Fruit fly (Drosophila melanogaster) whole organism, adult: ENCODE measurements around the gene Kua.
A peak's percentile ranks its signal among the peaks of the same experiment; 100 is the strongest.

ENCODE experiments used
- CG11617 ChIP-seq: fragments of 200-800 bp; sonication (Bioruptor generic); optimal IDR thresholded peaks from 2 replicates; lab custom pipeline; 2017; ENCODE audit warnings: mild to moderate bottlenecking, missing biosample characterization, missing genetic modification reagents, missing genetic modification characterization
- CG12768 ChIP-seq: fragments of 200-800 bp; sonication (Bioruptor generic); optimal IDR thresholded peaks from 2 replicates; lab custom pipeline; 2017; ENCODE audit warnings: missing biosample characterization, missing genetic modification characterization, mild to moderate bottlenecking, moderate library complexity, missing genetic modification reagents
- CG14711 ChIP-seq: fragments of 200-800 bp; sonication (Bioruptor generic); optimal IDR thresholded peaks from 2 replicates; lab custom pipeline; 2018; ENCODE audit warnings: missing biosample characterization, mild to moderate bottlenecking, missing genetic modification characterization, moderate library complexity
- CG1620 ChIP-seq: fragments of 200-800 bp; sonication (Bioruptor generic); optimal IDR thresholded peaks from 2 replicates; lab custom pipeline; 2016; ENCODE audit warnings: missing biosample characterization, missing genetic modification characterization
- CG33017 ChIP-seq: fragments of 200-800 bp; sonication (Bioruptor generic); optimal IDR thresholded peaks from 2 replicates; lab custom pipeline; 2018; ENCODE audit warnings: missing biosample characterization, mild to moderate bottlenecking, missing genetic modification characterization, moderate library complexity
- CG5204 ChIP-seq: fragments of 200-800 bp; sonication (Bioruptor generic); optimal IDR thresholded peaks from 2 replicates; lab custom pipeline; 2016; ENCODE audit warnings: missing biosample characterization, missing genetic modification characterization
- CG7045 ChIP-seq: fragments of 200-800 bp; sonication (Bioruptor generic); optimal IDR thresholded peaks from 2 replicates; lab custom pipeline; 2017; ENCODE audit warnings: missing biosample characterization, mild to moderate bottlenecking, missing genetic modification characterization
- CG7101 ChIP-seq: fragments of 200-800 bp; sonication (Bioruptor generic); optimal IDR thresholded peaks from 2 replicates; lab custom pipeline; 2018; ENCODE audit warnings: missing biosample characterization, mild to moderate bottlenecking, missing genetic modification characterization, moderate library complexity
- Clk ChIP-seq: fragments of 200-800 bp; sonication (Bioruptor generic); optimal IDR thresholded peaks from 2 replicates; lab custom pipeline; 2017; ENCODE audit warnings: missing biosample characterization, missing genetic modification characterization
- Crg-1 ChIP-seq: fragments of 200-800 bp; sonication (Bioruptor generic); optimal IDR thresholded peaks from 2 replicates; lab custom pipeline; 2016; ENCODE audit warnings: missing biosample characterization, missing genetic modification characterization
- Hr96 ChIP-seq: fragments of 200-800 bp; sonication (Bioruptor generic); optimal IDR thresholded peaks from 2 replicates; lab custom pipeline; 2016; ENCODE audit warnings: missing biosample characterization, missing genetic modification characterization
- Mnt ChIP-seq: fragments of 200-800 bp; sonication (Bioruptor generic); optimal IDR thresholded peaks from 2 replicates; lab custom pipeline; 2016; ENCODE audit warnings: missing biosample characterization, mild to moderate bottlenecking, missing genetic modification characterization
- bab1 ChIP-seq: fragments of 200-800 bp; sonication (Bioruptor generic); optimal IDR thresholded peaks from 3 replicates; lab custom pipeline; 2019; ENCODE audit warnings: missing biosample characterization, mild to moderate bottlenecking, missing genetic modification characterization, moderate library complexity
- cic ChIP-seq: fragments of 200-800 bp; sonication (Bioruptor generic); optimal IDR thresholded peaks from 2 replicates; lab custom pipeline; 2017; ENCODE audit warnings: missing biosample characterization, mild to moderate bottlenecking, missing genetic modification characterization, moderate library complexity
- cnc ChIP-seq, 2 experiments: fragments of >200 bp; optimal IDR thresholded peaks; 2 replicates each; lab custom pipeline; 2017
- kay ChIP-seq: fragments of 200-800 bp; sonication (Bioruptor generic); peaks from one replicate; lab custom pipeline; 2016; ENCODE audit warnings: missing biosample characterization, missing genetic modification characterization, borderline replicate concordance
- ovo ChIP-seq: fragments of 200-800 bp; sonication (Bioruptor generic); optimal IDR thresholded peaks from 2 replicates; lab custom pipeline; 2016; ENCODE audit warnings: missing biosample characterization, missing genetic modification characterization
- pad ChIP-seq: fragments of 200-800 bp; sonication (Bioruptor generic); optimal IDR thresholded peaks from 3 replicates; lab custom pipeline; 2017; ENCODE audit warnings: missing biosample characterization, missing genetic modification characterization, mild to moderate bottlenecking, moderate library complexity, missing genetic modification reagents
- tj ChIP-seq: fragments of 200-800 bp; sonication (Bioruptor generic); optimal IDR thresholded peaks from 3 replicates; lab custom pipeline; 2017; ENCODE audit warnings: missing biosample characterization, mild to moderate bottlenecking, missing genetic modification characterization, moderate library complexity
- toe ChIP-seq: fragments of 200-800 bp; sonication (Bioruptor generic); optimal IDR thresholded peaks from 2 replicates; lab custom pipeline; 2016; ENCODE audit warnings: missing biosample characterization, missing genetic modification characterization

Gene Kua

dm6 chr2L:20066233-20066650 is 31.1 kb upstream of the Kua start, which contains the start of gene bwa:
Gene bwa, plus strand, starts transcription at chr2L:20066391.
- TF ChIP-seq CG14711 (peak; percentile 1), CG33017 (tag; lab: Kevin White, UChicago) (peak; percentile 12), ovo (GFP tag; lab: Kevin White, UChicago) (peak; percentile 83), pad (no peak), cic (GFP tag; lab: Kevin White, UChicago) (peak; percentile 28), Mnt (GFP tag; lab: Kevin White, UChicago) (peak; percentile 14)

DNA sequence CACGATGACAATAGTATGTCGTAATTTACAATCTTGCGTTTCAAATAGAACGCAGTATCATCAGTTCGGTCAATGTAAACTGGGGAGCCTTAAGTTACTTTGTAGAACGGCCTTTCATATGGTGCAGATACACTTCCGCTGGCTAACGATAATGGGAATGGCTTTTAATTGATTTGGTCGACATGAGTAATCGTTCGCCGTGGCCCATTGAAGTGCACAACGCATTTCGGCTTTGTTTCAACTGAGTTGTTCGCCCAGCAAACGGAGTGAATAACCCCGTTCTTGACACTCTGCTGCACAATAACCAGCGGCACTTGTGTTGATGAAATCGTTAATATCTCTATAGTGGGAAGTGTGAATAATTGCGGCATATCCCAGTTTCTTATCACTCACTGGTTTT is 29.5 kb upstream of the Kua start:
- no peak for TF ChIP-seq CG14711
- TF ChIP-seq CG7045 (GFP tag; lab: Kevin White, UChicago), result no peak
- TF ChIP-seq CG11617 (GFP tag; lab: Kevin White, UChicago), result no peak
- TF ChIP-seq CG33017 (tag; lab: Kevin White, UChicago), result no peak
- no peak for TF ChIP-seq Hr96 (GFP tag; lab: Kevin White, UChicago)
- no peak for TF ChIP-seq Clk (GFP tag; lab: Kevin White, UChicago)
- TF ChIP-seq ovo (GFP tag; lab: Kevin White, UChicago), result no peak
- TF ChIP-seq bab1 (GFP tag; lab: Kevin White, UChicago), result no peak
- no peak for TF ChIP-seq CG12768 (GFP tag; lab: Kevin White, UChicago)
- no peak for TF ChIP-seq toe
- TF ChIP-seq kay (GFP tag; lab: Kevin White, UChicago), result no peak
- TF ChIP-seq cnc (optimal IDR thresholded peaks at IDR 0.05; lab: Kevin White, UChicago), result no peak
- TF ChIP-seq Crg-1 (GFP tag; lab: Kevin White, UChicago), result no peak
- TF ChIP-seq tj (GFP tag; lab: Kevin White, UChicago), result no peak
- no peak for TF ChIP-seq CG1620 (GFP tag; lab: Kevin White, UChicago)
- no peak for TF ChIP-seq CG7101
- TF ChIP-seq Mnt (GFP tag; lab: Kevin White, UChicago), result no peak
- no peak for TF ChIP-seq CG5204 (GFP tag; lab: Kevin White, UChicago)
- no peak for TF ChIP-seq pad
- no peak for TF ChIP-seq cic (GFP tag; lab: Kevin White, UChicago)

DNA sequence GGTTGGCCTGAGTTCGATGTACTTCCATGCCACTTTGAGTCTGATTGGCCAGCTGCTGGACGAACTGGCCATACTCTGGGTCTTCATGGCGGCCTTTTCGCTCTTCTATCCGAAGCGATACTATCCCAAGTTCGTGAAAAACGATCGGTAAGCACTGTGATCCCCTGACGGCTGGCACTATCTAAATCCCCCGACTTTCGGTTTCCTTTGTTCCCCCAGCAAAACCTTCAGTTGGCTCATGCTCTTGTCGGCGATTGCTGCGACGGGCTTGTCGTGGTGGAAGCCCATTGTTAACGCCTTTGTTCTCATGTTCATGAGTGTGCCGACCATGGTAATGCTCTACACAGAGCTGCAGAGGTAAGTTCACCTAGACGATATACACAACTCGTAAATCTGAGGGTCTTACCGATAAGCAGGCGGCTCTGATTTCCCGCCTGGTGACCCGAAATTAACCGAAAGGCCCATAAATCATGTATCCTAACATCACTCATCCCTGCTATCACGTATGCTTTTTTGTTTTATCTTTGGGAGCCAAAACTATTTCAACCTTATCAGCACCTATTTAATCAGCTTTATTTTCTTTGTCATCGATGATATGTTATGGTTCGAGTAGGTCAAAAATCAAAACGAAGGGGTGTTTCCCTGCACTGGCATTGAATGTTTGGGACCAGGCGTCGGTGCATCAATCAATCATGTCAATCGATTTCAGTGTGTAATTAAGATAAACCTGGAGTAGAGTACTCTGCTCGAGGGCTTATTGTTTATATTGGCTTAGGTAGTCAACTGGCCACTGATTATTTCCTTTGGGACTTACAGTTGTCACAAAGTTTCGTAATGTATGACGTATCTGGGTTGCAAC is 28.0 kb upstream of the Kua start:
- TF ChIP-seq Clk (GFP tag; lab: Kevin White, UChicago) (no peak), kay (GFP tag; lab: Kevin White, UChicago) (peak; percentile 43), CG7101 (no peak), Mnt (GFP tag; lab: Kevin White, UChicago) (no peak), CG14711 (no peak)

dm6 chr2L:20072095-20072494 is 25.3 kb upstream of the Kua start, which contains the start of gene CG10730:
Gene CG10730, minus strand, starts transcription at chr2L:20072195.
- TF ChIP-seq CG12768 (GFP tag; lab: Kevin White, UChicago) (no peak), cic (GFP tag; lab: Kevin White, UChicago) (no peak), tj (GFP tag; lab: Kevin White, UChicago) (no peak), CG14711 (no peak), toe (no peak)

dm6 chr2L:20074388-20074787 is 23.0 kb upstream of the Kua start:
- TF ChIP-seq CG11617 (GFP tag; lab: Kevin White, UChicago) (no peak), CG12768 (GFP tag; lab: Kevin White, UChicago) (no peak), cic (GFP tag; lab: Kevin White, UChicago) (no peak), CG33017 (tag; lab: Kevin White, UChicago) (no peak), CG7045 (GFP tag; lab: Kevin White, UChicago) (no peak), Mnt (GFP tag; lab: Kevin White, UChicago) (no peak), toe (no peak), Clk (GFP tag; lab: Kevin White, UChicago) (no peak), CG7101 (no peak)

dm6 chr2L:20075234-20075803 is 22.1 kb upstream of the Kua start, which contains the start of the genes pr and neb:
Gene pr, minus strand, starts transcription at chr2L:20075458.
Gene neb, plus strand, starts transcription at chr2L:20075757.
- no peak for TF ChIP-seq cic (GFP tag; lab: Kevin White, UChicago)
- peak; percentile 48 for TF ChIP-seq CG11617 (GFP tag; lab: Kevin White, UChicago)
- no peak for TF ChIP-seq kay (GFP tag; lab: Kevin White, UChicago)
- no peak for TF ChIP-seq CG12768 (GFP tag; lab: Kevin White, UChicago)
- peak; percentile 52 for TF ChIP-seq CG33017 (tag; lab: Kevin White, UChicago)
- TF ChIP-seq pad, result no peak
- TF ChIP-seq CG1620 (GFP tag; lab: Kevin White, UChicago), result peak; percentile 55
- no peak for TF ChIP-seq Clk (GFP tag; lab: Kevin White, UChicago)
- peak; percentile 53 for TF ChIP-seq Hr96 (GFP tag; lab: Kevin White, UChicago)
- peak; percentile 82 for TF ChIP-seq bab1 (GFP tag; lab: Kevin White, UChicago)
- TF ChIP-seq cnc (optimal IDR thresholded peaks at IDR 0.05; lab: Kevin White, UChicago), result no peak
- peak; percentile 13 for TF ChIP-seq CG14711
- peak; percentile 66 for TF ChIP-seq tj (GFP tag; lab: Kevin White, UChicago)
- TF ChIP-seq Crg-1 (GFP tag; lab: Kevin White, UChicago), result peak; percentile 33
- peak; percentile 77 for TF ChIP-seq toe
- TF ChIP-seq Mnt (GFP tag; lab: Kevin White, UChicago), result peak; percentile 62
- no peak for TF ChIP-seq CG5204 (GFP tag; lab: Kevin White, UChicago)
- TF ChIP-seq CG7101, result peak; percentile 69
- TF ChIP-seq CG7045 (GFP tag; lab: Kevin White, UChicago), result peak; percentile 71
- no peak for TF ChIP-seq ovo (GFP tag; lab: Kevin White, UChicago)
